Fruit fly (Drosophila melanogaster) whole organism, embryonic: ENCODE measurements around the gene CG4629.
A peak's percentile ranks its signal among the peaks of the same experiment; 100 is the strongest.

Experiments
- Aef1 ChIP-seq: fragments of 200-800 bp; sonication (Bioruptor generic); IDR thresholded peaks from 3 replicates; pipeline ENCODE4 v1.3.6; 2022; ENCODE audit warnings: missing biosample characterization, missing genetic modification characterization
- Atf3 ChIP-seq: fragments of 200-800 bp; sonication (Bioruptor generic); optimal IDR thresholded peaks from 3 replicates; lab custom pipeline; 2016; ENCODE audit warnings: missing biosample characterization, missing genetic modification characterization
- Awh ChIP-seq: fragments of 200-800 bp; sonication (Bioruptor generic); IDR thresholded peaks from 2 replicates; pipeline ENCODE4, ENCODE4 v1.3.6; 2022; ENCODE audit warnings: missing biosample characterization, missing genetic modification characterization
- B-H2 ChIP-seq: fragments of 200-800 bp; sonication (Bioruptor generic); optimal IDR thresholded peaks from 2 replicates; lab custom pipeline; 2018; ENCODE audit warnings: missing biosample characterization, mild to moderate bottlenecking, missing genetic modification characterization
- BEAF-32 ChIP-seq: fragments of 200-800 bp; sonication (Bioruptor generic); optimal IDR thresholded peaks from 3 replicates; lab custom pipeline; 2017; ENCODE audit warnings: missing biosample characterization, missing genetic modification characterization, mild to moderate bottlenecking, moderate library complexity, missing genetic modification reagents
- CG10654 ChIP-seq: fragments of 200-800 bp; sonication (Bioruptor generic); optimal IDR thresholded peaks from 2 replicates; lab custom pipeline; 2016; ENCODE audit warnings: missing biosample characterization, missing genetic modification characterization
- CG13894 ChIP-seq: fragments of 200-800 bp; sonication (Bioruptor generic); optimal IDR thresholded peaks from 3 replicates; lab custom pipeline; 2018; ENCODE audit warnings: missing biosample characterization, mild to moderate bottlenecking, missing genetic modification characterization, moderate library complexity
- CG16863 ChIP-seq: fragments of 200-800 bp; sonication (Bioruptor generic); optimal IDR thresholded peaks from 3 replicates; lab custom pipeline; 2016; ENCODE audit warnings: missing biosample characterization, missing genetic modification characterization
- CG17361 ChIP-seq: fragments of 200-800 bp; sonication (Bioruptor generic); IDR thresholded peaks from 3 replicates; pipeline ENCODE4 v1.3.6; 2022; ENCODE audit warnings: missing biosample characterization, missing genetic modification characterization
- CG18011 ChIP-seq: fragments of 200-800 bp; sonication (Bioruptor generic); optimal IDR thresholded peaks from 2 replicates; lab custom pipeline; 2017; ENCODE audit warnings: missing biosample characterization, missing genetic modification characterization, mild to moderate bottlenecking, moderate library complexity, missing genotype
- CG2120 ChIP-seq: fragments of 200-800 bp; sonication (Bioruptor generic); optimal IDR thresholded peaks from 3 replicates; lab custom pipeline; 2016; ENCODE audit warnings: missing biosample characterization, missing genetic modification characterization
- CG31365 ChIP-seq: fragments of 200-800 bp; sonication (Bioruptor generic); optimal IDR thresholded peaks from 2 replicates; lab custom pipeline; 2018; ENCODE audit warnings: missing biosample characterization, mild to moderate bottlenecking, missing genetic modification characterization
- CG32772 ChIP-seq: fragments of 200-800 bp; sonication (Bioruptor generic); IDR thresholded peaks from 2 replicates; pipeline ENCODE4 v1.3.6; 2022; ENCODE audit warnings: missing biosample characterization, missing genetic modification characterization
- CG3281 ChIP-seq: fragments of 200-800 bp; sonication (Bioruptor generic); optimal IDR thresholded peaks from 3 replicates; lab custom pipeline; 2017; ENCODE audit warnings: missing biosample characterization, mild to moderate bottlenecking, missing genetic modification characterization
- CG34376 ChIP-seq: fragments of 200-800 bp; sonication (Bioruptor generic); optimal IDR thresholded peaks from 2 replicates; lab custom pipeline; 2018; ENCODE audit warnings: missing biosample characterization, mild to moderate bottlenecking, missing genetic modification characterization
- CG42726 ChIP-seq: fragments of 200-800 bp; sonication (Bioruptor generic); IDR thresholded peaks from 2 replicates; pipeline ENCODE4 v1.3.6; 2022; ENCODE audit warnings: missing biosample characterization, missing genetic modification characterization; ENCODE audit not compliant: partially characterized antibody
- CG6175 ChIP-seq: fragments of 200-800 bp; sonication (Bioruptor generic); IDR thresholded peaks from 3 replicates; pipeline ENCODE4 v1.3.6; 2022; ENCODE audit warnings: missing biosample characterization, missing genetic modification characterization
- CG6683 ChIP-seq: fragments of 200-800 bp; sonication (Bioruptor generic); optimal IDR thresholded peaks from 2 replicates; lab custom pipeline; 2017; ENCODE audit warnings: missing biosample characterization, mild to moderate bottlenecking, missing genetic modification characterization, missing genetic modification reagents
- CG7963 ChIP-seq: fragments of 200-800 bp; sonication (Bioruptor generic); IDR thresholded peaks from 3 replicates; pipeline ENCODE4 v1.3.6; 2022; ENCODE audit warnings: missing biosample characterization, missing genetic modification characterization; ENCODE audit not compliant: partially characterized antibody
- CG9932 ChIP-seq: fragments of 200-800 bp; sonication (Bioruptor generic); IDR thresholded peaks from 2 replicates; pipeline ENCODE4 v1.3.6; 2022; ENCODE audit warnings: missing biosample characterization, missing genetic modification characterization
- D19A ChIP-seq: fragments of 200-800 bp; optimal IDR thresholded peaks from 3 replicates; lab custom pipeline; 2019; ENCODE audit warnings: missing biosample characterization, mild to moderate bottlenecking, missing genetic modification characterization, moderate library complexity
- ERR ChIP-seq: fragments of 200-800 bp; sonication (Bioruptor generic); optimal IDR thresholded peaks from 2 replicates; lab custom pipeline; 2016; ENCODE audit warnings: missing biosample characterization, missing genetic modification characterization
- Ets65A ChIP-seq: fragments of 200-800 bp; sonication (Bioruptor generic); peaks from one replicate; lab custom pipeline; 2016; ENCODE audit warnings: missing biosample characterization, missing genetic modification characterization
- Ets97D ChIP-seq: fragments of 200-800 bp; sonication (Bioruptor generic); optimal IDR thresholded peaks from 3 replicates; lab custom pipeline; 2016; ENCODE audit warnings: missing biosample characterization, missing genetic modification characterization
- HHEX ChIP-seq: fragments of 200-800 bp; sonication (Bioruptor generic); optimal IDR thresholded peaks from 3 replicates; lab custom pipeline; 2017; ENCODE audit warnings: missing biosample characterization, mild to moderate bottlenecking, missing genetic modification characterization, missing genetic modification reagents
- Myb ChIP-seq: fragments of 200-800 bp; sonication (Bioruptor generic); optimal IDR thresholded peaks from 2 replicates; lab custom pipeline; 2016; ENCODE audit warnings: missing biosample characterization, missing genetic modification characterization
- Opbp ChIP-seq: fragments of 200-800 bp; sonication (Bioruptor generic); IDR thresholded peaks from 3 replicates; pipeline ENCODE4 v1.3.6; 2022; ENCODE audit warnings: missing biosample characterization, missing genetic modification characterization; ENCODE audit not compliant: partially characterized antibody
- Pdp1 ChIP-seq, 2 experiments: fragments of 200-800 bp; sonication (Bioruptor generic); optimal IDR thresholded peaks; 3 replicates each; lab custom pipeline; 2016; ENCODE audit warnings: missing biosample characterization in 2 of 2, missing genetic modification characterization in 2 of 2, mild to moderate bottlenecking in 1 of 2, moderate library complexity in 1 of 2
- Xbp1 ChIP-seq: fragments of 200-800 bp; sonication (Bioruptor generic); optimal IDR thresholded peaks from 3 replicates; lab custom pipeline; 2016; ENCODE audit warnings: missing biosample characterization, mild to moderate bottlenecking, missing genetic modification characterization
- amos ChIP-seq: fragments of 200-800 bp; sonication (Bioruptor generic); IDR thresholded peaks from 2 replicates; pipeline ENCODE4 v1.3.6; 2022; ENCODE audit warnings: missing biosample characterization, missing genetic modification characterization; ENCODE audit not compliant: partially characterized antibody
- ase ChIP-seq: fragments of 200-800 bp; sonication (Bioruptor generic); IDR thresholded peaks from 3 replicates; pipeline ENCODE4 v1.3.6; 2022; ENCODE audit warnings: missing biosample characterization, missing genetic modification characterization
- bbx ChIP-seq: fragments of 200-800 bp; sonication (Bioruptor generic); IDR thresholded peaks from 2 replicates; pipeline ENCODE4 v1.3.6; 2022; ENCODE audit warnings: missing biosample characterization, missing genetic modification characterization; ENCODE audit not compliant: partially characterized antibody
- en ChIP-seq: fragments of 200-800 bp; sonication (Bioruptor generic); optimal IDR thresholded peaks from 2 replicates; lab custom pipeline; 2016; ENCODE audit warnings: missing biosample characterization, missing genetic modification characterization
- gfzf ChIP-seq: fragments of 200-800 bp; sonication (Bioruptor generic); optimal IDR thresholded peaks from 2 replicates; lab custom pipeline; 2016; ENCODE audit warnings: missing biosample characterization, mild to moderate bottlenecking, missing genetic modification characterization, moderate library complexity
- hkb ChIP-seq, 2 experiments: fragments of 200-800 bp in 1 of 2; fragments of >200 bp in 1 of 2; sonication (Bioruptor generic) in 1 of 2; IDR thresholded peaks in 1 of 2; optimal IDR thresholded peaks in 1 of 2; 2 replicates each; pipeline versions ENCODE4 v1.3.6 to Lab custom; 2017 to 2022; ENCODE audit warnings: missing biosample characterization in 1 of 2, missing genetic modification characterization in 1 of 2
- kah ChIP-seq: fragments of 200-800 bp; sonication (Bioruptor generic); optimal IDR thresholded peaks from 2 replicates; lab custom pipeline; 2018; ENCODE audit warnings: missing biosample characterization, mild to moderate bottlenecking, missing genetic modification characterization
- lab ChIP-seq: fragments of 200-800 bp; sonication (Bioruptor generic); optimal IDR thresholded peaks from 3 replicates; lab custom pipeline; 2017; ENCODE audit warnings: missing biosample characterization, missing genetic modification characterization, mild to moderate bottlenecking, moderate library complexity, missing genetic modification reagents
- nom ChIP-seq: fragments of 200-800 bp; sonication (Bioruptor generic); optimal IDR thresholded peaks from 2 replicates; lab custom pipeline; 2017; ENCODE audit warnings: missing biosample characterization, missing genetic modification characterization, mild to moderate bottlenecking, moderate library complexity, missing genetic modification reagents
- onecut ChIP-seq: fragments of 200-800 bp; sonication (Bioruptor generic); IDR thresholded peaks from 2 replicates; pipeline ENCODE4 v1.3.6; 2022; ENCODE audit warnings: missing biosample characterization, missing genetic modification characterization
- pita ChIP-seq: fragments of 200-800 bp; sonication (Bioruptor generic); optimal IDR thresholded peaks from 2 replicates; lab custom pipeline; 2017; ENCODE audit warnings: missing biosample characterization, mild to moderate bottlenecking, missing genetic modification characterization
- scrt ChIP-seq: fragments of 200-800 bp; sonication (Bioruptor generic); optimal IDR thresholded peaks from 2 replicates; lab custom pipeline; 2018; ENCODE audit warnings: missing biosample characterization, mild to moderate bottlenecking, missing genetic modification characterization, moderate library complexity
- sd ChIP-seq: fragments of 200-800 bp; sonication (Bioruptor generic); optimal IDR thresholded peaks from 3 replicates; lab custom pipeline; 2018; ENCODE audit warnings: missing biosample characterization, mild to moderate bottlenecking, missing genetic modification characterization, moderate library complexity
- sim ChIP-seq: fragments of 200-800 bp; sonication (Bioruptor generic); IDR thresholded peaks from 2 replicates; pipeline ENCODE4 v1.3.6; 2022; ENCODE audit warnings: missing biosample characterization, missing genetic modification characterization
- sisA ChIP-seq: fragments of 200-800 bp; sonication (Bioruptor generic); IDR thresholded peaks from 2 replicates; pipeline ENCODE4 v1.3.6; 2022; ENCODE audit warnings: missing biosample characterization, missing genetic modification characterization
- usp ChIP-seq: fragments of >200 bp; optimal IDR thresholded peaks from 2 replicates; lab custom pipeline; 2017; ENCODE audit warnings: missing biosample characterization, missing genetic modification characterization
- z ChIP-seq: fragments of 200-800 bp; sonication (Bioruptor generic); IDR thresholded peaks from 3 replicates; pipeline ENCODE4 v1.3.6; 2022; ENCODE audit warnings: missing biosample characterization, missing genetic modification characterization

Gene CG4629

DNA sequence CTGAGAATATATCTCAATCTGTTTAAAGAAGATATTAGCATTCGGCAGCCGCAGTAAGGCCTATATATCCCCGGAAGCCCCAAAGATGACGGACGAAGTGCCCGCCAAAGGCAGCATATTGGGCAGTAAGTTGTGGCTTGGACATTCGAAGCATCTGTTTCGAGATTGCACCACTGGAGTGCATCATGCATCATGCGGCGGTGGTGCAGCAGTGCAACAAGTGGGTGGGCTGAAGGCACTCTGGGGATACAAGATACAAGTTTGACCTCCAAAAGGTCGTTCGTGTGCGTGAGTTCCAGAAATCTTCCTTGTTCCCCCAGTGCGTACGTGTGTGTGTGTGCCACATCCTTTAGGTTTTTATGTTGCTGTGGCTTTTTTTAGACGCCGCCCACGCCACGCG is 41.0 kb upstream of the CG4629 start:
- 0 out of 2 replicates have a peak, but pooled peaks have one; percentile 3 for TF ChIP-seq CG42726 (GFP tag; lab: Robert Waterston, UW)
- TF ChIP-seq D19A (tag; lab: Kevin White, UChicago): peak; percentile 43
- TF ChIP-seq CG13894 (tag; lab: Kevin White, UChicago): peak; percentile 44
- TF ChIP-seq scrt (GFP tag; lab: Kevin White, UChicago): peak; percentile 58
- peak; percentile 17 for TF ChIP-seq Ets65A
- peak; percentile 87 for TF ChIP-seq ERR
- no peak for TF ChIP-seq CG2120 (GFP tag; lab: Kevin White, UChicago)
- TF ChIP-seq kah (GFP tag; lab: Kevin White, UChicago): peak; percentile 75
- no peak for TF ChIP-seq CG3281 (GFP tag; lab: Kevin White, UChicago)
- TF ChIP-seq gfzf (GFP tag; lab: Kevin White, UChicago): no peak

DNA sequence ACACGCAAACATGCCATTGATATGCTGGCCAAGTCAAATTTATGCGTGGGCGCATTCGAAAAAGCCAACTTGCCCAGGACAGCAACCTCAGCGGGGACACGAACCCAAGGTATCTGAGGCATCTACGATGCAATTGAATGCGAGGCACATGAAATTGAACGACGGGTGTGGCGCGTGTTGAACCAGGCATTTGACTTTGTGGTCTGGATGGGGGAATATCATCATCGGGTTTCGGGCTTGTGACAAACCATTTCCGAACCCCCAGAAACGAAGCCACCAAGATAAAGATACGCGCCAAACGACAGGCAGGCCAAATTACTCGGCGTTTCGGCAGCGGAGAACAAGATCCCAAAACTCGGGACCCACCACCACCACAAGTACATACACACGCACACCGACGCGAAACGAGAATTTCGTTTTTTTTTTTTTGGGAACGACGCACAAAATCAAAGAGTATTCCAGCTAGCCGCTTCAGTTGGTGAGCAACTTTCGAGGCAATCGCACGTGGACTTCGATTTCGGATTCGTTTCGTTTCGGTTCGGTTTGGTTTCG is 40.5 kb upstream of the CG4629 start, which contains the start of gene MFS3:
MFS3 (plus strand) TSS at position 472 of the 552 bp plus-strand sequence.
- TF ChIP-seq CG34376 (GFP tag; lab: Kevin White, UChicago): peak; percentile 24
- TF ChIP-seq Atf3 (GFP tag; lab: Kevin White, UChicago): no peak
- TF ChIP-seq en: no peak
- 0 out of 3 replicates have a peak, but pooled peaks have one; percentile 12 for TF ChIP-seq z
- peak; percentile 64 for TF ChIP-seq lab (GFP tag; lab: Kevin White, UChicago)
- TF ChIP-seq Opbp: peak; percentile 13; the same call in 1 of the 3 replicates
- no peak for TF ChIP-seq Aef1 (GFP tag; lab: Robert Waterston, UW)
- TF ChIP-seq Myb (GFP tag; lab: Kevin White, UChicago): peak; percentile 36
- no peak for TF ChIP-seq CG10654 (GFP tag; lab: Kevin White, UChicago)
- TF ChIP-seq CG6683 (GFP tag; lab: Kevin White, UChicago): peak; percentile 16
- TF ChIP-seq CG32772 (GFP tag; lab: Robert Waterston, UW): peak; percentile 53; the same call in 1 of the 2 replicates
- TF ChIP-seq amos (GFP tag; lab: Robert Waterston, UW): 0 out of 2 replicates have a peak, but pooled peaks have one; percentile 11
- TF ChIP-seq CG16863 (GFP tag; lab: Kevin White, UChicago): no peak
- TF ChIP-seq CG18011: no peak
- peak; percentile 66 for TF ChIP-seq pita (GFP tag; lab: Kevin White, UChicago)
- no peak for TF ChIP-seq CG9932 (GFP tag; lab: Robert Waterston, UW)
- peak; percentile 37 for TF ChIP-seq nom (GFP tag; lab: Kevin White, UChicago)
- no peak for TF ChIP-seq sisA (GFP tag; lab: Robert Waterston, UW)
- peak; percentile 22; the same call in 1 of the 3 replicates for TF ChIP-seq CG17361 (GFP tag; lab: Robert Waterston, UW)
- peak in 1 of 2 experiments; percentile 28 for TF ChIP-seq Pdp1 (GFP tag; optimal IDR thresholded peaks at IDR 0.05; lab: Kevin White, UChicago)
- no peak for TF ChIP-seq CG31365 (tag; lab: Kevin White, UChicago)
- TF ChIP-seq Ets97D (GFP tag; lab: Kevin White, UChicago): peak; percentile 19
- peak; percentile 14 for TF ChIP-seq B-H2 (GFP tag; lab: Kevin White, UChicago)
- TF ChIP-seq BEAF-32: peak; percentile 22
- peak; percentile 6 for TF ChIP-seq HHEX
- TF ChIP-seq CG13894 (tag; lab: Kevin White, UChicago): peak; percentile 81
- no peak for TF ChIP-seq usp (GFP tag; lab: Kevin White, UChicago)
- peak; percentile 38; the same call in 1 of the 2 replicates for TF ChIP-seq bbx (GFP tag; lab: Robert Waterston, UW)
- no peak for TF ChIP-seq CG7963 (GFP tag; lab: Robert Waterston, UW)
- peak; percentile 74 for TF ChIP-seq sd (tag; lab: Kevin White, UChicago)
- peak; percentile 88; the same call in 2 of the 3 replicates for TF ChIP-seq CG6175 (GFP tag; lab: Robert Waterston, UW)
- peak; percentile 44 for TF ChIP-seq onecut (GFP tag; lab: Robert Waterston, UW)
- peak; percentile 12 for TF ChIP-seq Xbp1 (GFP tag; lab: Kevin White, UChicago)
- no peak for TF ChIP-seq sim
- no peak for TF ChIP-seq hkb (optimal IDR thresholded peaks at IDR 0.05; lab: Kevin White, UChicago)
- TF ChIP-seq hkb (GFP tag; IDR thresholded peaks at IDR 0.05; lab: Robert Waterston, UW): 0 out of 2 replicates have a peak, but pooled peaks have one; percentile 10
- 0 out of 3 replicates have a peak, but pooled peaks have one; percentile 12 for TF ChIP-seq ase (GFP tag; lab: Robert Waterston, UW)
- TF ChIP-seq gfzf (GFP tag; lab: Kevin White, UChicago): peak; percentile 56
- TF ChIP-seq Awh (GFP tag; lab: Robert Waterston, UW): no peak
